Fruit fly (Drosophila melanogaster) whole organism, embryonic: ENCODE data around the gene CG8042.

Experiments
- Ada2b ChIP-seq: fragments of 200-800 bp; sonication (Bioruptor generic); IDR thresholded peaks from 2 replicates; pipeline ENCODE4 v1.3.6; 2022; ENCODE audit warnings: missing biosample characterization, missing genetic modification characterization
- Atf3 ChIP-seq: fragments of 200-800 bp; sonication (Bioruptor generic); optimal IDR thresholded peaks from 3 replicates; lab custom pipeline; 2016; ENCODE audit warnings: missing biosample characterization, missing genetic modification characterization
- Awh ChIP-seq: fragments of 200-800 bp; sonication (Bioruptor generic); IDR thresholded peaks from 2 replicates; pipeline ENCODE4, ENCODE4 v1.3.6; 2022; ENCODE audit warnings: missing biosample characterization, missing genetic modification characterization
- Bteb2 ChIP-seq: fragments of 200-800 bp; sonication (Bioruptor generic); optimal IDR thresholded peaks from 2 replicates; lab custom pipeline; 2016; ENCODE audit warnings: missing biosample characterization, missing genetic modification characterization
- CG10959 ChIP-seq: fragments of 200-800 bp; sonication (Bioruptor generic); IDR thresholded peaks from 2 replicates; pipeline ENCODE4 v1.3.6; 2022; ENCODE audit warnings: missing biosample characterization, missing genetic modification characterization
- CG14667 ChIP-seq: fragments of 200-800 bp; sonication (Bioruptor generic); IDR thresholded peaks from 2 replicates; pipeline ENCODE4 v1.3.6; 2022; ENCODE audit warnings: missing biosample characterization, missing genetic modification characterization
- CG15011 ChIP-seq: fragments of 200-800 bp; sonication (Bioruptor generic); optimal IDR thresholded peaks from 3 replicates; lab custom pipeline; 2018; ENCODE audit warnings: missing biosample characterization, mild to moderate bottlenecking, missing genetic modification characterization
- CG15073 ChIP-seq: fragments of 200-800 bp; sonication (Bioruptor generic); optimal IDR thresholded peaks from 2 replicates; lab custom pipeline; 2016; ENCODE audit warnings: missing biosample characterization, missing genetic modification characterization
- CG16815 ChIP-seq: fragments of 200-800 bp; sonication (Bioruptor generic); optimal IDR thresholded peaks from 3 replicates; lab custom pipeline; 2017; ENCODE audit warnings: missing biosample characterization, mild to moderate bottlenecking, missing genetic modification characterization
- CG16863 ChIP-seq: fragments of 200-800 bp; sonication (Bioruptor generic); optimal IDR thresholded peaks from 3 replicates; lab custom pipeline; 2016; ENCODE audit warnings: missing biosample characterization, missing genetic modification characterization
- CG1832 ChIP-seq: fragments of 200-800 bp; sonication (Bioruptor generic); optimal IDR thresholded peaks from 2 replicates; lab custom pipeline; 2017; ENCODE audit warnings: missing biosample characterization, mild to moderate bottlenecking, missing genetic modification characterization, inconsistent platforms
- CG18619 ChIP-seq: fragments of 200-800 bp; sonication (Bioruptor generic); optimal IDR thresholded peaks from 3 replicates; lab custom pipeline; 2017; ENCODE audit warnings: missing biosample characterization, mild to moderate bottlenecking, missing genetic modification characterization
- CG2712 ChIP-seq: fragments of 200-800 bp; optimal IDR thresholded peaks from 3 replicates; lab custom pipeline; 2019; ENCODE audit warnings: missing biosample characterization, mild to moderate bottlenecking, missing genetic modification characterization, moderate library complexity
- CG3163 ChIP-seq: fragments of 200-800 bp; sonication (Bioruptor generic); optimal IDR thresholded peaks from 3 replicates; lab custom pipeline; 2016; ENCODE audit warnings: missing biosample characterization, missing genetic modification characterization
- CG3281 ChIP-seq: fragments of 200-800 bp; sonication (Bioruptor generic); optimal IDR thresholded peaks from 3 replicates; lab custom pipeline; 2017; ENCODE audit warnings: missing biosample characterization, mild to moderate bottlenecking, missing genetic modification characterization
- CG3726 ChIP-seq: fragments of 200-800 bp; sonication (Bioruptor generic); IDR thresholded peaks from 3 replicates; pipeline ENCODE4, ENCODE4 v1.3.6; 2022; ENCODE audit warnings: missing biosample characterization, missing genetic modification characterization
- CG4328 ChIP-seq: fragments of 200-800 bp; sonication (Bioruptor generic); optimal IDR thresholded peaks from 3 replicates; lab custom pipeline; 2017; ENCODE audit warnings: missing biosample characterization, missing genetic modification reagents, missing genetic modification characterization
- CG4360 ChIP-seq: fragments of 200-800 bp; sonication (Bioruptor generic); IDR thresholded peaks from 2 replicates; pipeline ENCODE4 v1.3.6; 2022; ENCODE audit warnings: missing biosample characterization, missing genetic modification characterization
- CG6765 ChIP-seq: fragments of 200-800 bp; sonication (Bioruptor generic); optimal IDR thresholded peaks from 3 replicates; lab custom pipeline; 2017; ENCODE audit warnings: missing biosample characterization, mild to moderate bottlenecking, missing genetic modification characterization
- CG9932 ChIP-seq: fragments of 200-800 bp; sonication (Bioruptor generic); IDR thresholded peaks from 2 replicates; pipeline ENCODE4 v1.3.6; 2022; ENCODE audit warnings: missing biosample characterization, missing genetic modification characterization
- CTCF ChIP-seq: fragments of 200-800 bp; sonication (Bioruptor generic); optimal IDR thresholded peaks from 2 replicates; lab custom pipeline; 2017; ENCODE audit warnings: missing biosample characterization, mild to moderate bottlenecking, missing genetic modification characterization, moderate library complexity
- Dbx ChIP-seq: fragments of 200-800 bp; sonication (Bioruptor generic); IDR thresholded peaks from 3 replicates; pipeline ENCODE4 v1.3.6; 2022; ENCODE audit warnings: missing biosample characterization, missing genetic modification characterization
- Dfd ChIP-seq, 2 experiments: fragments of >200 bp; optimal IDR thresholded peaks; 2 replicates each; lab custom pipeline; 2017; ENCODE audit warnings: missing biosample characterization in 2 of 2, missing genetic modification characterization in 2 of 2
- Dip3 ChIP-seq: fragments of 200-800 bp; sonication (Bioruptor generic); optimal IDR thresholded peaks from 3 replicates; lab custom pipeline; 2016; ENCODE audit warnings: missing biosample characterization, missing genetic modification characterization
- Eip74EF ChIP-seq, 2 experiments: fragments of 200-800 bp in 1 of 2; fragments of >200 bp in 1 of 2; sonication (Bioruptor generic) in 1 of 2; optimal IDR thresholded peaks; 2 replicates each; lab custom pipeline; 2017 to 2019; ENCODE audit warnings: missing biosample characterization in 2 of 2, missing genetic modification characterization in 2 of 2, mild to moderate bottlenecking in 1 of 2, moderate library complexity in 1 of 2
- Hr78 ChIP-seq, 2 experiments: fragments of 200-800 bp in 1 of 2; fragments of >200 bp in 1 of 2; sonication (Bioruptor generic) in 1 of 2; optimal IDR thresholded peaks; 2 replicates each; lab custom pipeline; 2017 to 2019; ENCODE audit warnings: missing biosample characterization in 2 of 2, missing genetic modification characterization in 2 of 2, mild to moderate bottlenecking in 1 of 2, moderate library complexity in 1 of 2
- Mes4 ChIP-seq: fragments of 200-800 bp; sonication (Bioruptor generic); optimal IDR thresholded peaks from 2 replicates; lab custom pipeline; 2016; ENCODE audit warnings: missing biosample characterization, missing genetic modification characterization
- Nf-YC ChIP-seq: fragments of 200-800 bp; optimal IDR thresholded peaks from 3 replicates; lab custom pipeline; 2019; ENCODE audit warnings: missing biosample characterization, mild to moderate bottlenecking, missing genetic modification characterization, moderate library complexity
- Ptx1 ChIP-seq: fragments of 200-800 bp; sonication (Bioruptor generic); IDR thresholded peaks from 2 replicates; pipeline ENCODE4 v1.3.6; 2022; ENCODE audit warnings: missing biosample characterization, missing genetic modification characterization
- Sox100B ChIP-seq: fragments of 200-800 bp; sonication (Bioruptor generic); optimal IDR thresholded peaks from 3 replicates; lab custom pipeline; 2018; ENCODE audit warnings: missing biosample characterization, mild to moderate bottlenecking, missing genetic modification characterization
- Sry-β ChIP-seq: fragments of 200-800 bp; sonication (Bioruptor generic); optimal IDR thresholded peaks from 2 replicates; lab custom pipeline; 2018; ENCODE audit warnings: missing biosample characterization, mild to moderate bottlenecking, missing genetic modification characterization, moderate library complexity
- Trl ChIP-seq, 3 experiments: fragments of >200 bp in 2 of 3; fragments of 200-800 bp in 1 of 3; sonication (Bioruptor generic) in 1 of 3; optimal IDR thresholded peaks; 2 replicates in 1 of 3; 3 replicates in 2 of 3; lab custom pipeline; 2016 to 2017; ENCODE audit warnings: missing biosample characterization in 1 of 3, missing genetic modification characterization in 1 of 3
- bab2 ChIP-seq: fragments of 200-800 bp; sonication (Bioruptor generic); optimal IDR thresholded peaks from 2 replicates; lab custom pipeline; 2016; ENCODE audit warnings: missing biosample characterization, missing genetic modification characterization
- bcd ChIP-seq: fragments of 200-800 bp; sonication (Bioruptor generic); optimal IDR thresholded peaks from 2 replicates; lab custom pipeline; 2017; ENCODE audit warnings: missing biosample characterization, mild to moderate bottlenecking, missing genetic modification characterization
- cato ChIP-seq: fragments of 200-800 bp; sonication (Bioruptor generic); optimal IDR thresholded peaks from 2 replicates; lab custom pipeline; 2016; ENCODE audit warnings: missing biosample characterization, missing genetic modification characterization, borderline replicate concordance
- esg ChIP-seq: fragments of 200-800 bp; sonication (Bioruptor generic); conservative IDR thresholded peaks from 2 replicates; pipeline ENCODE4 v1.3.6; 2022; ENCODE audit warnings: missing biosample characterization, missing genetic modification characterization
- ewg ChIP-seq: fragments of 200-800 bp; sonication (Bioruptor generic); optimal IDR thresholded peaks from 3 replicates; lab custom pipeline; 2017; ENCODE audit warnings: mild to moderate bottlenecking, missing biosample characterization, missing genetic modification reagents, missing genetic modification characterization
- gce ChIP-seq: fragments of 200-800 bp; sonication (Bioruptor generic); IDR thresholded peaks from 3 replicates; pipeline ENCODE4 v1.3.6; 2022; ENCODE audit warnings: missing biosample characterization, missing genetic modification characterization
- ham ChIP-seq: fragments of 200-800 bp; sonication (Bioruptor generic); IDR thresholded peaks from 2 replicates; pipeline ENCODE4 v1.3.6; 2022; ENCODE audit warnings: missing biosample characterization, missing genetic modification characterization
- her ChIP-seq: fragments of 200-800 bp; sonication (Bioruptor generic); optimal IDR thresholded peaks from 2 replicates; lab custom pipeline; 2016; ENCODE audit warnings: missing biosample characterization, missing genetic modification characterization
- kah ChIP-seq: fragments of 200-800 bp; sonication (Bioruptor generic); optimal IDR thresholded peaks from 2 replicates; lab custom pipeline; 2018; ENCODE audit warnings: missing biosample characterization, mild to moderate bottlenecking, missing genetic modification characterization
- lola ChIP-seq, 3 experiments: fragments of >200 bp in 2 of 3; fragments of 200-800 bp in 1 of 3; sonication (Bioruptor generic) in 1 of 3; optimal IDR thresholded peaks; 2 replicates each; lab custom pipeline; 2017 to 2019; ENCODE audit warnings: missing biosample characterization in 3 of 3, missing genetic modification characterization in 3 of 3, mild to moderate bottlenecking in 1 of 3, moderate library complexity in 1 of 3
- nau ChIP-seq: fragments of 200-800 bp; sonication (Bioruptor generic); optimal IDR thresholded peaks from 3 replicates; lab custom pipeline; 2017; ENCODE audit warnings: missing biosample characterization, mild to moderate bottlenecking, missing genetic modification characterization, missing genetic modification reagents
- phol ChIP-seq: fragments of 200-800 bp; sonication (Bioruptor generic); optimal IDR thresholded peaks from 3 replicates; lab custom pipeline; 2018; ENCODE audit warnings: missing biosample characterization, mild to moderate bottlenecking, missing genetic modification characterization, moderate library complexity
- sima ChIP-seq: fragments of 200-800 bp; sonication (Bioruptor generic); optimal IDR thresholded peaks from 2 replicates; lab custom pipeline; 2016; ENCODE audit warnings: missing biosample characterization, missing genetic modification characterization
- tio ChIP-seq: fragments of 200-800 bp; sonication (Bioruptor generic); optimal IDR thresholded peaks from 2 replicates; lab custom pipeline; 2017; ENCODE audit warnings: missing biosample characterization, missing genetic modification characterization, inconsistent platforms
- tx ChIP-seq: fragments of 200-800 bp; sonication (Bioruptor generic); optimal IDR thresholded peaks from 2 replicates; lab custom pipeline; 2016; ENCODE audit warnings: missing biosample characterization, missing genetic modification characterization
- unc-4 ChIP-seq: fragments of 200-800 bp; sonication (Bioruptor generic); IDR thresholded peaks from 2 replicates; pipeline ENCODE4 v1.3.6; 2022; ENCODE audit warnings: missing biosample characterization, missing genetic modification characterization; ENCODE audit not compliant: partially characterized antibody
- wdn ChIP-seq: fragments of 200-800 bp; sonication (Bioruptor generic); IDR thresholded peaks from 2 replicates; pipeline ENCODE4 v1.3.6; 2022; ENCODE audit warnings: missing biosample characterization, missing genetic modification characterization

Gene CG8042

dm6 chr3L:7988828-7989673 is 14.3 kb upstream of the CG8042 start (continued):
- peak; percentile 52 for TF ChIP-seq Sry-β
- no peak for TF ChIP-seq CG9932 (GFP tag; lab: Robert Waterston, UW)
- no peak for TF ChIP-seq gce (GFP tag; lab: Robert Waterston, UW)
- no peak for TF ChIP-seq Dbx (GFP tag; lab: Robert Waterston, UW)
- peak in 1 of 3 experiments; percentile 92 for TF ChIP-seq lola (GFP tag; optimal IDR thresholded peaks at IDR 0.05; lab: Kevin White, UChicago)
- TF ChIP-seq esg (GFP tag; lab: Robert Waterston, UW) = peak; percentile 57
- no peak for TF ChIP-seq wdn
- peak; percentile 56 for TF ChIP-seq cato (GFP tag; lab: Kevin White, UChicago)
- no peak for TF ChIP-seq Dip3
- TF ChIP-seq CG3163 (GFP tag; lab: Kevin White, UChicago) = no peak
- no peak for TF ChIP-seq CG4328
- TF ChIP-seq CG18619 (GFP tag; lab: Kevin White, UChicago) = peak; percentile 57
- peak; percentile 60 for TF ChIP-seq ewg (GFP tag; lab: Kevin White, UChicago)
- TF ChIP-seq sima (GFP tag; lab: Kevin White, UChicago) = no peak
- TF ChIP-seq CG14667 (GFP tag; lab: Robert Waterston, UW) = no peak
- peak; percentile 80 for TF ChIP-seq CG10959 (GFP tag; lab: Robert Waterston, UW)
- peak; percentile 15 for TF ChIP-seq CG15011 (GFP tag; lab: Kevin White, UChicago)
- peak; percentile 14 for TF ChIP-seq CG6765
- TF ChIP-seq Mes4 = no peak
- TF ChIP-seq Dfd (GFP tag; optimal IDR thresholded peaks at IDR 0.05; lab: Kevin White, UChicago) = no peak
- peak; percentile 56 for TF ChIP-seq nau (GFP tag; lab: Kevin White, UChicago)
- TF ChIP-seq Atf3 (GFP tag; lab: Kevin White, UChicago) = peak; percentile 13
- TF ChIP-seq tio (GFP tag; lab: Kevin White, UChicago) = peak; percentile 40
- TF ChIP-seq Ptx1 (GFP tag; lab: Robert Waterston, UW) = peak; percentile 68
- TF ChIP-seq Eip74EF (GFP tag; optimal IDR thresholded peaks at IDR 0.05; lab: Kevin White, UChicago) = peak in 1 of 2 experiments; percentile 60
- TF ChIP-seq kah (GFP tag; lab: Kevin White, UChicago) = peak; percentile 17
- peak; percentile 45; the same call in 1 of the 3 replicates for TF ChIP-seq CG3726 (GFP tag; lab: Robert Waterston, UW)
- TF ChIP-seq Sox100B (GFP tag; lab: Kevin White, UChicago) = peak; percentile 74
- no peak for TF ChIP-seq CG1832
- TF ChIP-seq Nf-YC = no peak
- peak; percentile 35 for TF ChIP-seq CG3281
- peak; percentile 54 for TF ChIP-seq CG4360 (GFP tag; lab: Robert Waterston, UW)
- no peak for TF ChIP-seq tx
- peak; percentile 22 for TF ChIP-seq CG15073 (GFP tag; lab: Kevin White, UChicago)
- TF ChIP-seq CTCF (GFP tag; lab: Kevin White, UChicago) = peak; percentile 26
- TF ChIP-seq bcd (GFP tag; lab: Kevin White, UChicago) = peak; percentile 72
- TF ChIP-seq unc-4 (GFP tag; lab: Robert Waterston, UW) = no peak
- TF ChIP-seq ham (GFP tag; lab: Robert Waterston, UW) = no peak
- TF ChIP-seq phol = peak; percentile 88
- peak; percentile 45; the same call in 1 of the 2 replicates for TF ChIP-seq Awh (GFP tag; lab: Robert Waterston, UW)
- peak in 1 of 2 experiments; percentile 52 for TF ChIP-seq Hr78 (GFP tag; optimal IDR thresholded peaks at IDR 0.05; lab: Kevin White, UChicago)
- TF ChIP-seq CG16815 (GFP tag; lab: Kevin White, UChicago) = peak; percentile 69
- TF ChIP-seq Ada2b (GFP tag; lab: Robert Waterston, UW) = peak; percentile 25; the same call in 1 of the 2 replicates
- peak; percentile 92 for TF ChIP-seq CG2712 (tag; lab: Kevin White, UChicago)
- TF ChIP-seq bab2 (GFP tag; lab: Kevin White, UChicago) = no peak
- no peak for TF ChIP-seq Bteb2 (GFP tag; lab: Kevin White, UChicago)
- TF ChIP-seq Trl (optimal IDR thresholded peaks at IDR 0.05; lab: Kevin White, UChicago) = no peak
- TF ChIP-seq Trl (GFP tag; optimal IDR thresholded peaks at IDR 0.05; lab: Kevin White, UChicago) = peak; percentile 45
- peak; percentile 33 for TF ChIP-seq CG16863
- no peak for TF ChIP-seq her
